Fruit fly (Drosophila melanogaster): Measurements from ENCODE around the gene Pgant5.

DNA sequence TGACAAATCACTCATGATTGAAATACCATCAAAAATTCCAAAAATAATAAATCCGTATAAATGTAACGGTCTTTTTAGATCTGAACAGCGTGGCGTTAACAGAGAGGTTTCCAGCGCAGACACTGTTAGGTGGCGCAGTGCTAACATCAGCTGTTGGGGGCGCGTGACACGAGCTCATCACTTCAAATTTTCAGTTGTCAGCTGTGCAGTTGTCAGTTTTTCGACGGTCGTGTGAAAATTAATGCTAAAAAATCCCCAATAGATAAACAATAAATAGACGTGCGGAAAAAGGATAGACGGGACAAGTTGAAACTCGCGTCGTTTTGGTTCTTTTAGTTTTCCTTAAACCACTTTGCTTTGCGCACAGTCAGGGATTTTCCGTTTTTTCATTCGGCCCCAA lies 2.8 kb upstream of the Pgant5 start, which contains the start of gene CG4230:
- TF ChIP-seq EcR (GFP tag; optimal IDR thresholded peaks at IDR 0.05): no peak
- no peak for TF ChIP-seq psq (optimal IDR thresholded peaks at IDR 0.05)
- TF ChIP-seq pan (optimal IDR thresholded peaks at IDR 0.05): no peak

Measured in whole organism.